Worm (Caenorhabditis elegans) whole organism, mixed stage, embryonic: ENCODE data around the gene M163.11.
"Not testable (repeated sequence)": the region's sequence is repeated elsewhere in the genome, so short reads cannot be mapped to it uniquely, and the experiment has no call there.

Experiments
- M03D4.4 ChIP-seq: sonication (generic microtip); optimal IDR thresholded peaks from 2 replicates; lab custom pipeline; 2017; ENCODE audit warnings: mild to moderate bottlenecking, missing genetic modification characterization, missing compliant biosample characterization
- bed-3 ChIP-seq: fragments of 200-800 bp; sonication (Bioruptor generic); optimal IDR thresholded peaks from 3 replicates; lab custom pipeline; 2018; ENCODE audit warnings: mild to moderate bottlenecking, missing genetic modification characterization, moderate library complexity, missing compliant biosample characterization
- blmp-1 ChIP-seq: fragments of 150-350 bp; optimal IDR thresholded peaks from 2 replicates; lab custom pipeline; 2014; ENCODE audit warnings: missing biosample characterization, missing genetic modification characterization
- ceh-39 ChIP-seq: fragments of 150-350 bp; optimal IDR thresholded peaks from 2 replicates; lab custom pipeline; 2014; ENCODE audit warnings: missing biosample characterization, missing genetic modification characterization
- ceh-43 ChIP-seq: fragments of 200-800 bp; sonication (Bioruptor generic); optimal IDR thresholded peaks from 2 replicates; lab custom pipeline; 2018; ENCODE audit warnings: mild to moderate bottlenecking, missing genetic modification characterization, moderate library complexity, missing compliant biosample characterization
- ceh-83 ChIP-seq: fragments of 200-800 bp; sonication (Bioruptor generic); optimal IDR thresholded peaks from 2 replicates; lab custom pipeline; 2018; ENCODE audit warnings: mild to moderate bottlenecking, missing genetic modification characterization, missing compliant biosample characterization
- ces-1 ChIP-seq: fragments of 150-350 bp; optimal IDR thresholded peaks from 2 replicates; lab custom pipeline; 2014; ENCODE audit warnings: missing biosample characterization, missing genetic modification reagents, missing genetic modification characterization
- cnd-1 ChIP-seq: fragments of 200-800 bp; sonication (Bioruptor generic); optimal IDR thresholded peaks from 2 replicates; lab custom pipeline; 2018; ENCODE audit warnings: mild to moderate bottlenecking, missing genetic modification characterization, missing compliant biosample characterization
- drap-1 ChIP-seq: fragments of 200-800 bp; sonication (Bioruptor generic); optimal IDR thresholded peaks from 3 replicates; lab custom pipeline; 2018; ENCODE audit warnings: mild to moderate bottlenecking, missing genetic modification characterization, missing compliant biosample characterization
- elt-1 ChIP-seq: sonication (generic microtip); optimal IDR thresholded peaks from 2 replicates; lab custom pipeline; 2017; ENCODE audit warnings: missing genetic modification characterization, mild to moderate bottlenecking, missing compliant biosample characterization, antibody characterized with exemption, moderate library complexity, borderline replicate concordance; ENCODE audit not compliant: insufficient read depth
- elt-3 ChIP-seq: fragments of 150-350 bp; optimal IDR thresholded peaks from 2 replicates; lab custom pipeline; 2014; ENCODE audit warnings: missing biosample characterization, missing genetic modification characterization
- flh-1 ChIP-seq: fragments of 200-800 bp; sonication (Bioruptor generic); optimal IDR thresholded peaks from 2 replicates; lab custom pipeline; 2018; ENCODE audit warnings: mild to moderate bottlenecking, missing genetic modification characterization, moderate library complexity, missing compliant biosample characterization
- ham-2 ChIP-seq: fragments of 200-800 bp; sonication (Bioruptor generic); optimal IDR thresholded peaks from 2 replicates; lab custom pipeline; 2018; ENCODE audit warnings: mild to moderate bottlenecking, missing genetic modification characterization, missing compliant biosample characterization
- hlh-1 ChIP-seq: fragments of 150-350 bp; optimal IDR thresholded peaks from 2 replicates; lab custom pipeline; 2014; ENCODE audit warnings: missing biosample characterization, missing genetic modification reagents, missing genetic modification characterization
- lin-13 ChIP-seq: fragments of 150-350 bp; optimal IDR thresholded peaks from 2 replicates; lab custom pipeline; 2014; ENCODE audit warnings: missing biosample characterization, missing genetic modification characterization
- lin-32 ChIP-seq: fragments of 200-800 bp; sonication (Bioruptor generic); optimal IDR thresholded peaks from 2 replicates; lab custom pipeline; 2018; ENCODE audit warnings: mild to moderate bottlenecking, missing genetic modification characterization, missing compliant biosample characterization
- lsy-2 ChIP-seq: fragments of 150-350 bp; optimal IDR thresholded peaks from 2 replicates; lab custom pipeline; 2014; ENCODE audit warnings: missing biosample characterization, missing genetic modification characterization
- mab-5 ChIP-seq: fragments of 150-350 bp; optimal IDR thresholded peaks from 2 replicates; lab custom pipeline; 2014; ENCODE audit warnings: missing biosample characterization, missing genetic modification characterization
- mep-1 ChIP-seq: fragments of 150-350 bp; optimal IDR thresholded peaks from 2 replicates; lab custom pipeline; 2017; ENCODE audit warnings: missing biosample characterization, missing genetic modification reagents, missing genetic modification characterization, inconsistent platforms
- mls-2 ChIP-seq: sonication (generic microtip); optimal IDR thresholded peaks from 2 replicates; lab custom pipeline; 2016; ENCODE audit warnings: mild to moderate bottlenecking, missing genetic modification characterization, moderate library complexity, missing compliant biosample characterization
- nhr-12 ChIP-seq: fragments of 150-350 bp; optimal IDR thresholded peaks from 2 replicates; lab custom pipeline; 2014; ENCODE audit warnings: missing biosample characterization, missing genetic modification characterization
- nhr-2 ChIP-seq: fragments of 150-350 bp; optimal IDR thresholded peaks from 2 replicates; lab custom pipeline; 2014; ENCODE audit warnings: missing biosample characterization, missing genetic modification characterization
- nhr-237 ChIP-seq: fragments of 150-350 bp; optimal IDR thresholded peaks from 2 replicates; lab custom pipeline; 2014; ENCODE audit warnings: missing biosample characterization, missing genetic modification characterization
- nhr-28 ChIP-seq: fragments of 150-350 bp; optimal IDR thresholded peaks from 2 replicates; lab custom pipeline; 2014; ENCODE audit warnings: missing biosample characterization, missing genetic modification characterization
- nhr-76 ChIP-seq: sonication (generic microtip); optimal IDR thresholded peaks from 2 replicates; lab custom pipeline; 2017; ENCODE audit warnings: missing biosample characterization, missing genetic modification characterization
- pha-4 ChIP-seq: fragments of 150-350 bp; optimal IDR thresholded peaks from 2 replicates; lab custom pipeline; 2018; ENCODE audit warnings: missing biosample characterization, missing genetic modification reagents, missing genetic modification characterization
- sem-2 ChIP-seq: fragments of 200-800 bp; sonication (Bioruptor generic); optimal IDR thresholded peaks from 2 replicates; lab custom pipeline; 2018; ENCODE audit warnings: mild to moderate bottlenecking, missing genetic modification characterization, missing compliant biosample characterization
- snpc-4 ChIP-seq: fragments of 150-350 bp; optimal IDR thresholded peaks from 2 replicates; lab custom pipeline; 2014; ENCODE audit warnings: missing biosample characterization, missing genetic modification characterization
- sptf-1 ChIP-seq: sonication (generic microtip); optimal IDR thresholded peaks from 2 replicates; lab custom pipeline; 2017; ENCODE audit warnings: mild to moderate bottlenecking, missing genetic modification characterization, moderate library complexity, missing compliant biosample characterization
- tbx-8 ChIP-seq: fragments of 200-800 bp; sonication (Bioruptor generic); optimal IDR thresholded peaks from 2 replicates; lab custom pipeline; 2018; ENCODE audit warnings: mild to moderate bottlenecking, missing genetic modification characterization, moderate library complexity, missing compliant biosample characterization
- unc-120 ChIP-seq: sonication (generic microtip); optimal IDR thresholded peaks from 2 replicates; lab custom pipeline; 2017; ENCODE audit warnings: missing genetic modification characterization, missing compliant biosample characterization; ENCODE audit not compliant: poor library complexity, severe bottlenecking
- unc-39 ChIP-seq: fragments of 150-350 bp; optimal IDR thresholded peaks from 2 replicates; lab custom pipeline; 2014; ENCODE audit warnings: missing biosample characterization, missing genetic modification characterization
- unc-62 ChIP-seq: fragments of 150-350 bp; optimal IDR thresholded peaks from 2 replicates; lab custom pipeline; 2014; ENCODE audit warnings: missing biosample characterization, missing genetic modification reagents, missing genetic modification characterization
- zip-8 ChIP-seq: fragments of 150-350 bp; optimal IDR thresholded peaks from 2 replicates; lab custom pipeline; 2014; ENCODE audit warnings: missing biosample characterization, missing genetic modification characterization
- ztf-11 ChIP-seq: fragments of 150-350 bp; optimal IDR thresholded peaks from 2 replicates; lab custom pipeline; 2014; ENCODE audit warnings: missing biosample characterization, missing genetic modification characterization

M163.11 gene

DNA sequence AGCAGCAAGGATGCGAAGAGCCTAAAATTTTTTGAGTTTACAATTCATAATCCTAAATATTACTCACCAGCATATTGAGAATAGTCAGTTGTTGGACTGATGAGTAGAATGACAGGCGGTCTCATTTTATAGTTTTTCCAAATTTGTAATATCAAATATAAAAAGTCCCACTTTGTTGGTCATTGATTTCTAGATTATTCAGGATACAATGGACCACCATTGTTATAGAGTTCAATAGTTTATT, 45.8 kb downstream of the M163.11 start, which contains the start of gene nspc-17:
nspc-17 (minus strand) TSS at position 101 of the 244 bp plus-strand sequence.
- not testable (repeated sequence) for TF ChIP-seq lin-13, lsy-2, mls-2 (tag; lab: Kevin White, UChicago)
- TF ChIP-seq, all 35 proteins: peak for 0; not testable (repeated sequence) for 35

DNA sequence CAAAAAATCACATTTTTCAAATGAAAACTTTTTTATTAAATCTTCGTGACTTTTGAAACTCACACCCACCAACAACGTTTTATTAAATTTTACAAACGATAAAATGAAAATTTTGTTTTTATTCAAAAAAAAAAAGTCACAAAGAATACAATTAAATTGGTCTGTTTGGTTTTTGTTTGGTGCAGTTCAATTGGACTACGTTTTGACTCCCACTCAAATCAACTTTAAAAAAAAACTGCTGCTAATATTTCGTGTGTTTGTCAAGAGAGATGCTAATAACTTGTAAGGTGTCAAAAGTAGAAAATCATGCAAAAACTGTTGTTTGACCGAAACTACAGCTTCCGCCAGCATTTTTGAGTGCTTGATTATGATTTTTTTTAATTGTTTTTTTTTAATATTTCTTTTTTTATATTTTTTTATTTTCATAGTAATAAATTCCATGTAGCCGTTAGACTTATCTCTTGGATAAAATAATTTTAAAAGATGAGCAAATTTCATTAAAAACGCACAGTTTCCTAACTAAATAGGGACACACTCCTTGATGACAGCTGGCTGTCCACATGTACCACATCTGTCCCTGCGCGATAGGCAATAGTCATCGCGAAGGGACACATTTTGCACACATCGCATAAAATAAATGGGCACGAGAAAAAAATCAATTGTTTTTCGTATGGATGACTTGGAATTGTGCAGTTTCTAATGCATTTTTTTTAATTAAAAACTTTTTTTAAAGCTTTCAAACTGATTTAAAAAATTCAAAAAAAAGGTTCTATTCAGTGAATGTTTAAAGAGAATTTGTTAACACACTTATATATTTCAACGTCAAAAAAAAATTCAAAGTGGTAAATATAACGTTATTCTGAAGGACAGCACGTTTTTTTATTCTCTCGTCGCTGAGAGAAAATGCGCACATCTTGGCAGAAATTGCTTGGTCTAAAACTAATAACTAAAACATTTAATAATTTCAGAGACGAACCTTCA, 46.4 kb downstream of the M163.11 start:
- TF ChIP-seq unc-62 (GFP tag; lab: Kevin White, UChicago) = peak; percentile 94
- no peak for TF ChIP-seq sem-2 (GFP tag; lab: Kevin White, UChicago)
- peak; percentile 99 for TF ChIP-seq pha-4
- TF ChIP-seq mab-5 (tag; lab: Kevin White, UChicago) = peak; percentile 90
- peak; percentile 68 for TF ChIP-seq lin-32
- TF ChIP-seq lin-13 (tag; lab: Kevin White, UChicago) = peak; percentile 94
- TF ChIP-seq bed-3 = no peak
- peak; percentile 99 for TF ChIP-seq ces-1 (GFP tag; lab: Kevin White, UChicago)
- TF ChIP-seq unc-120 (tag; lab: Kevin White, UChicago) = peak; percentile 93
- TF ChIP-seq nhr-2 (tag; lab: Kevin White, UChicago) = peak; percentile 75
- peak; percentile 91 for TF ChIP-seq lsy-2 (tag; lab: Kevin White, UChicago)
- no peak for TF ChIP-seq flh-1 (GFP tag; lab: Kevin White, UChicago)
- no peak for TF ChIP-seq zip-8 (tag; lab: Kevin White, UChicago)
- TF ChIP-seq mls-2 (tag; lab: Kevin White, UChicago) = peak; percentile 62
- TF ChIP-seq tbx-8 (GFP tag; lab: Kevin White, UChicago) = peak; percentile 39
- peak; percentile 89 for TF ChIP-seq elt-3 (tag; lab: Kevin White, UChicago)
- no peak for TF ChIP-seq snpc-4 (tag; lab: Kevin White, UChicago)
- TF ChIP-seq sptf-1 = peak; percentile 88
- TF ChIP-seq unc-39 (tag; lab: Kevin White, UChicago) = peak; percentile 80
- TF ChIP-seq ztf-11 (tag; lab: Kevin White, UChicago) = peak; percentile 96
- peak; percentile 87 for TF ChIP-seq cnd-1 (tag; lab: Kevin White, UChicago)
- TF ChIP-seq drap-1 = peak; percentile 96
- TF ChIP-seq M03D4.4 (tag; lab: Kevin White, UChicago) = peak; percentile 68
- peak; percentile 97 for TF ChIP-seq nhr-12 (tag; lab: Kevin White, UChicago)
- peak; percentile 98 for TF ChIP-seq mep-1 (tag; lab: Kevin White, UChicago)
- TF ChIP-seq ham-2 (GFP tag; lab: Kevin White, UChicago) = peak; percentile 8
- peak; percentile 24 for TF ChIP-seq blmp-1
- peak; percentile 83 for TF ChIP-seq hlh-1 (tag; lab: Kevin White, UChicago)
- TF ChIP-seq elt-1 (tag; lab: Kevin White, UChicago) = peak; percentile 74
- peak; percentile 28 for TF ChIP-seq nhr-76
- TF ChIP-seq ceh-39 (tag; lab: Kevin White, UChicago) = peak; percentile 97
- peak; percentile 62 for TF ChIP-seq ceh-43 (GFP tag; lab: Kevin White, UChicago)
- TF ChIP-seq nhr-28 (tag; lab: Kevin White, UChicago) = peak; percentile 11
- TF ChIP-seq nhr-237 (tag; lab: Kevin White, UChicago) = peak; percentile 100
- TF ChIP-seq ceh-83 = peak; percentile 69

DNA sequence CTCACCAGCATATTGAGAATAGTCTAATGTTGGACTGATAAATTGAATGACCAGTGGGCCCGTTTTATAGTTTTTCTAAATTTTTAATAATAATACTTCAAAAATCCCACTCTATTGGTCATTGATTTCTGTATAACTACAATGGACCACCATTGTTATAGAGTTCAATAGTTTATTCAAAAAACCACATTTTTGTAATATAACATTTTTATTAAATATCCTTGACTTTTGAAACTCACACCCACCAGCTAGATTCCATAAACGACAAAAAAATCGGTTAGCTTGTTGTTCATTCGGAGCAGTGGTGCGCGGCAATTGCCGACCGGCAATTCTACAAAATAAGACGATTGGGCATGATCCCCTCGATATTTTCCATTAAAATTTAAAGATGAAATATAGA, 48.4 kb downstream of the M163.11 start, which contains the start of gene nspc-18:
nspc-18 (minus strand) TSS at position 101 of the 400 bp plus-strand sequence.
- TF ChIP-seq pha-4 (no peak), nhr-12 (tag; lab: Kevin White, UChicago) (no peak), nhr-76 (no peak), nhr-2 (tag; lab: Kevin White, UChicago) (no peak), elt-1 (tag; lab: Kevin White, UChicago) (no peak), cnd-1 (tag; lab: Kevin White, UChicago) (no peak), ceh-43 (GFP tag; lab: Kevin White, UChicago) (no peak), ceh-39 (tag; lab: Kevin White, UChicago) (no peak), tbx-8 (GFP tag; lab: Kevin White, UChicago) (no peak), ztf-11 (tag; lab: Kevin White, UChicago) (no peak), mab-5 (tag; lab: Kevin White, UChicago) (no peak)
